Fruit fly (Drosophila melanogaster): Measurements from ENCODE around the gene dj-1beta.
A peak's percentile ranks its signal among the peaks of the same experiment; 100 is the strongest.

- TF ChIP-seq CG12605 (GFP tag; IDR thresholded peaks at IDR 0.05) (peak; percentile 76), CG15710 (tag; optimal IDR thresholded peaks at IDR 0.05) (peak; percentile 76), CG17806 (tag; optimal IDR thresholded peaks at IDR 0.05) (peak; percentile 74), EcR (GFP tag; optimal IDR thresholded peaks at IDR 0.05) (no peak), CG9948 (tag; optimal IDR thresholded peaks at IDR 0.05) (peak; percentile 62), CG8301 (tag; optimal IDR thresholded peaks at IDR 0.05) (peak; percentile 78), Snoo (tag; optimal IDR thresholded peaks at IDR 0.05) (peak; percentile 22), Pif1B (GFP tag; optimal IDR thresholded peaks at IDR 0.05) (peak; percentile 11)
These were observed 1.7 kb upstream of the dj-1beta start for dm6 chr3R:30805196-30805595.
